Fruit fly (Drosophila melanogaster): Measurements from ENCODE around the gene CG11626.

CG11626 gene

dm6 chr3R:19404296-19404695 is 4.4 kb upstream of the CG11626 start:
- no peak for TF ChIP-seq EcR (GFP tag; optimal IDR thresholded peaks at IDR 0.05)
- no peak for TF ChIP-seq pan (optimal IDR thresholded peaks at IDR 0.05)

dm6 chr3R:19406852-19407251 is 1.8 kb upstream of the CG11626 start:
- TF ChIP-seq EcR (GFP tag; optimal IDR thresholded peaks at IDR 0.05) (no peak), Dll (optimal IDR thresholded peaks at IDR 0.05) (no peak), psq (optimal IDR thresholded peaks at IDR 0.05) (no peak), usp (GFP tag; optimal IDR thresholded peaks at IDR 0.05) (no peak), pan (optimal IDR thresholded peaks at IDR 0.05) (no peak), CG8478 (optimal IDR thresholded peaks at IDR 0.05) (no peak)

- TF ChIP-seq usp (GFP tag; optimal IDR thresholded peaks at IDR 0.05) (no peak), EcR (GFP tag; optimal IDR thresholded peaks at IDR 0.05) (no peak), Dll (optimal IDR thresholded peaks at IDR 0.05) (no peak), psq (optimal IDR thresholded peaks at IDR 0.05) (no peak), CG8478 (optimal IDR thresholded peaks at IDR 0.05) (no peak), pan (optimal IDR thresholded peaks at IDR 0.05) (no peak)
Observed at dm6 chr3R:19411371-19411770, 2.7 kb downstream of the CG11626 start.

- TF ChIP-seq Dll (optimal IDR thresholded peaks at IDR 0.05) (no peak), psq (optimal IDR thresholded peaks at IDR 0.05) (no peak), EcR (GFP tag; optimal IDR thresholded peaks at IDR 0.05) (no peak), pan (optimal IDR thresholded peaks at IDR 0.05) (no peak), CG8478 (optimal IDR thresholded peaks at IDR 0.05) (no peak), usp (GFP tag; optimal IDR thresholded peaks at IDR 0.05) (no peak)
Observed at dm6 chr3R:19412434-19412833, 3.8 kb downstream of the CG11626 start, which contains the start of gene CG31221. CG31221 (plus strand) TSS chr3R:19412689.

- no peak for TF ChIP-seq Dll (optimal IDR thresholded peaks at IDR 0.05)
- TF ChIP-seq psq (optimal IDR thresholded peaks at IDR 0.05), result no peak
- no peak for TF ChIP-seq usp (GFP tag; optimal IDR thresholded peaks at IDR 0.05)
- no peak for TF ChIP-seq EcR (GFP tag; optimal IDR thresholded peaks at IDR 0.05)
- no peak for TF ChIP-seq pan (optimal IDR thresholded peaks at IDR 0.05)
- TF ChIP-seq CG8478 (optimal IDR thresholded peaks at IDR 0.05), result no peak
Observed at dm6 chr3R:19425099-19425498, 16.4 kb downstream of the CG11626 start, which contains the start of gene CG3517. CG3517 (minus strand) TSS chr3R:19425199.

dm6 chr3R:19460409-19461217 is 51.9 kb downstream of the CG11626 start, which contains the start of gene Dys:
Dys (plus strand) TSS chr3R:19461085.
- no peak for TF ChIP-seq Dll (optimal IDR thresholded peaks at IDR 0.05)
- TF ChIP-seq psq (optimal IDR thresholded peaks at IDR 0.05), result no peak
- peak; percentile 5 for TF ChIP-seq pan (optimal IDR thresholded peaks at IDR 0.05)
